Worm (Caenorhabditis elegans): ENCODE data around the gene T25D10.4.

- TF ChIP-seq nhr-76 (tag; optimal IDR thresholded peaks at IDR 0.05) (no peak), snpc-4 (tag; optimal IDR thresholded peaks at IDR 0.05) (no peak), elt-3 (tag; optimal IDR thresholded peaks at IDR 0.05) (no peak), ceh-82 (tag; optimal IDR thresholded peaks at IDR 0.05) (no peak), fos-1 (tag; optimal IDR thresholded peaks at IDR 0.05) (no peak), tbx-2 (tag; optimal IDR thresholded peaks at IDR 0.05) (no peak), nhr-12 (tag; optimal IDR thresholded peaks at IDR 0.05) (no peak), nfya-1 (tag; optimal IDR thresholded peaks at IDR 0.05; ENCODE audit: insufficient read depth) (no peak), nhr-23 (tag; optimal IDR thresholded peaks at IDR 0.05) (no peak), nhr-25 (tag; optimal IDR thresholded peaks at IDR 0.05) (no peak), egl-5 (tag; optimal IDR thresholded peaks at IDR 0.05) (no peak), ztf-4 (tag; optimal IDR thresholded peaks at IDR 0.05) (no peak), ZK546.5 (tag; optimal IDR thresholded peaks at IDR 0.05) (no peak), elt-1 (tag; optimal IDR thresholded peaks at IDR 0.05) (no peak)
Measured at ce11 chrII:6425993-6426392, 15.9 kb upstream of the T25D10.4 start, which contains the start of gene col-75.
